Worm (Caenorhabditis elegans): ENCODE data around the gene copb-1.

Gene copb-1

DNA sequence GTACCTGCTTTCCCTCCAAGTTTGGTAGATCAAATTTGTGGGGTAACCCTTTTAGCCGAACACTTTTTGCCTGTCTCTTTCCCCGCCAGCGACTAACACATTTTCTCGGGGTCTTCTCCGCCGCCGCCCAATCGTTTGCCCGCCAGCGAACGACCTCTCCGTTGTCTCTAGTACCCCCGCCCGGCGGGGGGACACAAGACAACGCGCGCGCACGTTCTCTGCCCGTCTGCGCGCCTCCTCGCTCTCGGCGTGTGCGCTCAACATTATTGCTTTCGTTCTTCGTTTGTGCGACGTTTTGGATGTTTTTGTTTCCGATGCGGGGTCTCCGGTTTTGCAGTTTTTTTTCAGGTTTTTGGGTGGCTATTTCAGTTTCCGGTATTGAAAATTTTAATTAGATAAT is 23.1 kb upstream of the copb-1 start:
- TF ChIP-seq unc-62 (GFP tag; optimal IDR thresholded peaks at IDR 0.05), result no peak

DNA sequence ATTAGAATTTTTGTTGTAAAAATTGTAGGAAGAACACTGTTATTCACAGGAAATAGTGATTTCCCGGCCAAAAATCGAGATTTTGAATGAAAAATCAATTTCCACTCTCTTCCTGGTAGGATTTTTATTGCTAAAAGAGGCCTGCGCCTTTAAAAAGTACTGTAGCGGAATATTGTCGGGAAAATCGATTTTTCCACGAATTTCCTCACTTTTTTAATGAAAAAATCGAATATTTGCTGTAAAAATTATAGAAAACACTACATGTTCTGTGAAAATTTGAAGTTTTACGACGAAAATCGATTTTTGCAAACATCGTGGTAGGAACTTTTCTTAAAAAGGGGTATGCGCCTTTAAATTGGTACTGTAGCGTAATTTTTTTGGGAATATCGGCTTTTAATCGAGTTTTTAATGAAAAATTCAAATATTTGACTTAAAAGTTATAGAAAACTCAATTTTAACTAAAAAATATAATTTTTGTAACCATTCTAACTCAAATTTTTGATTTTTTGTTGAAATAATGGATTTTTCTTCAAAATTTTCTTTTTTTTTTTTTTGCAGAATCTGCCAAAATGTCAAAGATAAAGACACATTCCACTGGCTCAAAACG is 22.2 kb upstream of the copb-1 start, which contains the start of gene lin-8:
Gene lin-8, plus strand, starts transcription at position 557 of the 607 bp plus-strand sequence.
- no peak for TF ChIP-seq unc-62 (GFP tag; optimal IDR thresholded peaks at IDR 0.05)

DNA sequence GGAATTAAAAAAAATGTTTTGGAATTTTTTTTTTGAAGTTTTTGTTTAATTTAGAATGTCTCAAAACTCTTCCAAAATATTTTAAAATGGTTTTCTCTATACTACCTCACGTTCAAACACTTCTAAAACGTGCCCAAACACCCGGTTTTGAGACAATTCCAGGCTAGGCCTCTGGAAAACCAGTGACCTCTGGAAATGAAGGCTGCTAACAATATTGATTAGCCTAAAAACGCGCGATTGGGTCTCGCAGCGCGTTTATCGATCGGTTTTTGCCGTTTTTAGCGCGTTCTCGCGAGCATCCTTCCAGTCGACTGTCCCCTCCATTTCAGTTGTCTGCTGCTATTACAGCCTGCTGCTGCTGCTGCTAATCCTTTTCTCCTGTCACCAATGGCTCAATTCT is 17.8 kb upstream of the copb-1 start, which contains the start of gene Y25C1A.6:
Gene Y25C1A.6, plus strand, starts transcription at position 301 of the 400 bp plus-strand sequence.
- TF ChIP-seq unc-62 (GFP tag; optimal IDR thresholded peaks at IDR 0.05), result no peak

DNA sequence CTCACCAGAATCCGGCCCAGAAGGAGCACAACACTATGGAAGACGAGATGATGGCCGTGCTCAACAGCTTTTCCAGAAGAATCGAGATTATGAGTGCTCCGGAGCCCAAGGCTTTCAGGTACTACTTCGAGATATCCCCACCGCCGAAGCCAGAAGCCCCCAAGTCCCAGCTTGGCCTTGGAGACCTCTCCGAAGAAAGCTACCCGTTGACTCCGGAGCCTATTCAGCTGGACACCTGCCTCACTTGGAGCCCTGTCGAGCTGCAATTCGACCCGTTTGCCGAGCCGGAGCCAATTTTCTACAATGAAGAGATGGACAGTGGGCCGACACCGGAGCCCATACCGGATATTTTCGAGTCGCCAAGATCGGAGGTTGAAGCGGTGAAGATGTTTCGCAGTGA is 17.0 kb upstream of the copb-1 start:
- no peak for TF ChIP-seq unc-62 (GFP tag; optimal IDR thresholded peaks at IDR 0.05)

DNA sequence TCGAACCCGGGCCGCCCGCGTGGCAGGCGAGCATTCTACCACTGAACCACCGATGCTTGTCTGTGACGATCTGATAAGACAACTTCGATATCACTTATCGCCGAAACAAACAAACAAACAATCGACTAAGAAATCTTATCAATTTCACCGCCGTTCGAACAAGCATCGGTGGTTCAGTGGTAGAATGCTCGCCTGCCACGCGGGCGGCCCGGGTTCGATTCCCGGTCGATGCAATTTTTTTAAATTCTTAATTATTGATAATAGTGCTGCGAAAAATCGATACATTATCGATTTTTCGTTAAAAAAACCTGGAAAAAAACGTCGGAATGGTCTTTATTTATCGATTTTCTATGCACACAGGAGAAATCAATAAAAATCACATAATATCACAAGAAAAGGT is 16.4 kb upstream of the copb-1 start:
- TF ChIP-seq unc-62 (GFP tag; optimal IDR thresholded peaks at IDR 0.05), result no peak

DNA sequence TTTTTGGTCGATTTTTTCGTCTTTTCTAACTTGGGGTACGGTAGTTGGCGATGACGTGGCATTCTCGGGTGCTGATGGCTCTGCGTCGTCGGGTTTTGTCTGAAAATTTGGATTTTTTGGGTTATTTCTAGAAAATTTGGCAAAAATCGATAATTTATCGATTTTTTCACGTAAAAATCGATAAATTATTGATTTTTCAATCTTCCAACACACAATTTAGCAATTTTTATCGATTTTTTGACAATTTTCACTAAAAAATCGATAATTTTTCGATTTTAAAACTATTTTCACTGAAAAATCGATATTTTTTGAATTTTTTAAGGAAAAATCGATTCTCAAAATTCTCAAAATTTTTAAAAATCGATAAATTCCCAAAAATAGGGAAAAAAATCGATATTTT is 15.7 kb upstream of the copb-1 start:
- no peak for TF ChIP-seq unc-62 (GFP tag; optimal IDR thresholded peaks at IDR 0.05)

DNA sequence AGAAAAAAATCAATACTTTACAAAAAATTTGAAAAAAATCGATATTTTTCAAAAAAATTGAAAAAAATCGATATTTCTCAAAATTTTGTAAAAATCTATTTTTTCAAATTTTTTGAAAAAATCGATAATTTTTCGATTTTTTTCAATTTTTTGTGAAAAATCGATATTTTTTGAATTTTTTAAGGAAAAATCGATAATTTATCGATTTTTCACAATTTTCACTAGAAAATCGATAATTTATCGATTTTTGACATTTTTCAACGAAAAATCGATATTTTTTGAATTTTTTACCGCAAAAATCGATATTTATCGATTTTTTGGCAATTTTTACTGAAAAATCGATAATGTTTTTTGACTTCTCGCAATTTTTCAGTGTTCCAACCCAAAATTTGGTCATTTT is 15.2 kb upstream of the copb-1 start:
- no peak for TF ChIP-seq unc-62 (GFP tag; optimal IDR thresholded peaks at IDR 0.05)

DNA sequence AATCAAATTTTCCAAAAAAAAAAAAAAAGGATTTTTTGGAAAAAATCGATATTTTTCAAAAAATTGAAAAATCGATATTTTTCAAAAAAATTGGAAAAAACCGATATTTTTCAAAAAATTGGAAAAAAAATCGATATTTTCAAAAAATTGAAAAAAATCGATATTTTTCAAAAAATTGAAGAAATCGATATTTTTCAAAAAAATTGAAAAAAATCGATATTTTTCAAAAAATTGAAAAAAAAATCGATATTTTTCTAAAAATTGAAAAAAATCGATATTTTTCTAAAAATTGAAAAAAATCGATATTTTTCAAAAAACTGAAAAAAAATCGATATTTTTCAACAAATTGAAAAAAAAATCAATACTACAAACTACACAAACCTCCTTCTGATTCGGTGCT is 14.6 kb upstream of the copb-1 start:
- TF ChIP-seq unc-62 (GFP tag; optimal IDR thresholded peaks at IDR 0.05), result no peak

DNA sequence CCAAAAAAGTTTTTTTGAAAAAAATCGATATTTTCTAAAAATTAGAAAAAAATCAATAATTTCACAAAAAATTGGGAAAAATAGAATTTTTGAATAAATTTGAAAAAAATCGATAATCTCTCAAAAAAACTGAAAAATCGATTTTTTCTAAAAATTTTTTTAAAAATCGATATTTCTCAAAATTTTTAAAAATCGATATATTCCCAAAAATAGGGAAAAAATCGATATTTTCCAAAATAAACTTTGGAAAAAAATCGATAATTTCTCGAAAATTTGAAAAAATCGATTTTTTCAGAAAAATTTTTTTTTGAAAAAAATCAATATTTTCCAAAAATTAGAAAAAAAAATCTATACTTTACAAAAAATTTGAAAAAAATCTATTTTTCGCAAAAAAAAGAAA is 14.0 kb upstream of the copb-1 start:
- no peak for TF ChIP-seq unc-62 (GFP tag; optimal IDR thresholded peaks at IDR 0.05)

DNA sequence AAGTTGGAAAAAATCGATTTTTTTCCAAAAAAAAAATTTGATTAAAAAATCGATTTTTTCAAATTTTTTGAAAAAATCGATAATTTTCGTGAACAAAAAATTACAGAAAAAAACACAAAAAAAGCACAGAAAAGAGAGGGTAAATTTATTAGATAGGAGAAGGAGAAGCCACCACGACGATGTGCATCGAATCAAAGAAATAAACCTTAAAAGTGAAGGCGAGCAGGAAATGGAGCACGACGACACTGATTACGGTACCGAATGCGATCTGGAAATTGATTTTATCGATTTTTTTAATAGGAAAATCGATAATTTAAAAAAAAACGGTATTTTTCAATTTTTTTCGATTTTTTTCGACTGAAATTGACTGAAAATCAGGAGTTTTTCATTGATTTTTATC is 13.5 kb upstream of the copb-1 start:
- no peak for TF ChIP-seq unc-62 (GFP tag; optimal IDR thresholded peaks at IDR 0.05)

DNA sequence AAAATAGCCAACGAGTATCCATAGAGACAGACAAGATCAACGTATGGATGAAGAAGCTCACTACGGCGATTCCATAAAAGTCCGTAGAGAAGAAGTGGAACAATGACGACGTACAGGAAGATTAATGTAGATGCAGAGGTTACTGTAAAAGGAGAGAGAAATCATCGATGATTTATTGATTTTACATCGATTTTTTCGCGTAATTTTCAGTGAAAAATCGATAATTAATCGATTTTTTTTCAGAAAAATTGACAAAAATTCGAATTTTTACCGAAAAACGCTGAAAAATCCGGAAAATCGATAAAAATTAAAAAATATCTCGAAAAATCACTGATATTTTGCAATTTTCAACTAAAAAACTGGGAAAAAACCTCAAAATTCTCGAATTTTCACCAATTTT is 12.2 kb upstream of the copb-1 start:
- TF ChIP-seq unc-62 (GFP tag; optimal IDR thresholded peaks at IDR 0.05), result no peak

DNA sequence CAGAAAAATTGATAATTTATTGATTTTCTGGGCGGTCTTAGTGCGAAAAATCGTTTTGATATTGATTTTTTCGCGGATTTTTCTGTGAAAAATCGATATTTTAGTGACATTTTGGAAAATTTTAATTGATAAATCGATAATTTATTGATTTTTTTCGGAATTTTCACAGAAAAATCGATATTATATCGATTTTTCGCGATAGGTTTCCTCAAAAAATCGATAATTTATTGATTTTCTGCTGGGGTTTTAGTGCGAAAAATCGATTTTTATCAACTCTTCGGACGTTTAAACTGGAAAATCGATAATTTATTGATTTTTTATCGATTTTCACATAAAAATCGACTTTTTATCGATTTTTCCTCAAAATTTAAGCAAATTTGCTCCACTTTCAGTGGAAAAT is 11.1 kb upstream of the copb-1 start:
- TF ChIP-seq unc-62 (GFP tag; optimal IDR thresholded peaks at IDR 0.05), result no peak

DNA sequence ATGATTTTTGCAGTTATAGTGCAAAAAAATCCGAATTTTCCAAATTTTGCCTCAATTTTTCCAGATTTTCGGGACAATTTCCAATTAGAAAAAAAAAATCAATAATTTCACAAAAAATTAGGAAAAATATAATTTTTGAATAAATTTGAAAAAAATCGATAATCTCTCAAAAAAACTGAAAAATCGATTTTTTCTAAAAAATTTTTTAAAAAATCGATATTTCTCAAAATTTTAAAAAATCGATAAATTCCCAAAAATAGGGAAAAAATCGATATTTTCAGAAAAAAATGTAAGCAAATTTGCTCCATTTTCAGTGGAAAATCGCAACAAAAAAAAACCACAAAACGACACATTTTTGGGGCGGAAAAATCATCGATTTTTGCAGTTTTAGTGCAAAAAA is 10.7 kb upstream of the copb-1 start:
- TF ChIP-seq unc-62 (GFP tag; optimal IDR thresholded peaks at IDR 0.05), result no peak

DNA sequence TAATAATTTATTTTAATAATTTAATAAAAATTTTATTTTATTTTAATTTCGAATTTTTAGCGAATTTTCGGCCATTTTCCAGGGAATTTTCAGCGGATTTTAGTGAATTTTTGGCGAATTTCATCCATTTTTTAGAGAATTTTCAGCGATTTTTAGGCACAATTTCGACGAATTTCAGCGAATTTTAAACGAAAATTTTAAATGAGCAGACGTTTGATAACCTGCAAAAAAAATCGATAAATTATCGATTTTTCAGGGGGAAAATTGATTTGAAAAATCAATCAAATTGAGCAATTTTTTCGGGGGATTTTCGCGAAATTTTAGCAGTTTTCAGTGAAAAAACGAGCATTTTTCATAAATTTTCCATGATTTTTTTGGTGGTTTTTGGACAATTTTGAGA is 9.9 kb upstream of the copb-1 start:
- TF ChIP-seq unc-62 (GFP tag; optimal IDR thresholded peaks at IDR 0.05), result no peak

DNA sequence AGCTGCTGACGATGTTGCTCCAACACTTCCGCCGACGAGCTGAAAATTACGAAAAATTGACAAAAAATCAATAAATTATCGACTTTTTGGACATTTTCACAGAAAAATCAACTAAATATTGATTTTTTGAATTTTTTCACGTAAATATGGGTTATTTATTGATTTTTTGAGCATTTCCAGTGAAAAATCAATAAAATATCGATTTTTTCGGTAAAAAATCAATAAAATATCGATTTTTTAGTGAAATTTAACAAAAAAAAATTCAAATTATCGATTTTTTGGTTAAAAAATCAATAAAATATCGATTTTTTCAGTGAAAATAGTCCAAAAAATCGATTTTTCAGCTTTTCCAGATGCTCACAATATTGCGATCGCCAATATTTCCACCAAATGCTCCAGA is 8.4 kb upstream of the copb-1 start:
- no peak for TF ChIP-seq unc-62 (GFP tag; optimal IDR thresholded peaks at IDR 0.05)

DNA sequence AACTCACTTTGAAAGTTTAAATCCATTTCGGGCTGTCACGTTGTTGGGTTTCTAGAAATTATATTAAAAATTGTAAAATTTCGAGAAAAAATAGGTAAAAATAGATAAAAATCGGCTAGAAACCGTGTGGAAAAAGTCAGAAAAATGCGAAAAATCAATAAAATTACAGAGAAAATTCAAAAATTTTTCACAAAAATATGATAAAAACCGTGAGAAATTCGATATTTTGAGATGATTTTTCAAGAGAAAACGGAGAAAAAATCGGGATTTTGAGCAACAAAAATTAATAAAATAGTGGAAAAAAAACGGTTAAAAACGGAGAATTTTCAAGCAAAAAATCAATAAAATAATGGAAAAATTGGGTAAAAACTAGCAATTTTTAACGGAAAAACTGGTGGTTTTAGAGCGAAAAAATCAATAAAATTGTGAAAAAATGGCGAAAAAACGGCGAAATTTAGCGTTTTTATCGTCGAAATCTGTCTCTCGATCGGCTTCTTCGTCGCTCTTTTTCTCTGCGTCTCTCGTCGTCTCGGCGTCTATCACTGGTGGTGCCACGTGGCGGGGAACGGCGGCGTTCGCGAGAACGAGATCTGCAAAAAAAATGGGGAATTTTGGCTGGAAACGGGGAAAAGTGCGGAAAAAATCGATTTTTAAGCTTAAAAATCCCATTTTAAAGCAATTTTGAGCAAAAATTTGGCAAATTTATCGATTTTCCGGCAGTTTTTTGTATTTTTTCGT is 7.4 kb upstream of the copb-1 start, which contains the start of gene Y25C1A.7:
Gene Y25C1A.7, minus strand, starts transcription at position 51 of the 738 bp plus-strand sequence.
- TF ChIP-seq unc-62 (GFP tag; optimal IDR thresholded peaks at IDR 0.05), result no peak

DNA sequence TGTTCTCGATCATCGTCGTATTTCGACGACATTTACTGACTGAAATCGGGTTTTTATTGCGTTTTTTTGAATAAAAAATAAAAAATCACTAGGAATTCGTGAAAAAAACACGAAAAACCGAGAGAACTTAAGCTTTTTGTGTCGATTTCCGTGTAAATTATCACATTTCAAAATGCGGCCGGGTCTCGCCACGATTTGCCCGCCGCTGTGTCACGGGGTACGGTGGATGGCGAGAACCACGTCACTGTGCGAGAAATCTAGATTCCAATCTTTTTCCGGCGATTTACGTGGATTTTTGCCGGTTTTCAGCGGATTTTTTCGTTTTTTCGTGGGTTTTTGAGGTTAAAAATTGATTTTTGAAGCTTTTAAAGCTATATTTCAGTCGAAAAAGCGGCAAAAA is 1.7 kb upstream of the copb-1 start, which contains the start of gene Y25C1A.8:
Gene Y25C1A.8, minus strand, starts transcription at position 45 of the 400 bp plus-strand sequence.
- no peak for TF ChIP-seq unc-62 (GFP tag; optimal IDR thresholded peaks at IDR 0.05)
